Worm (Caenorhabditis elegans) whole organism, late embryonic: ENCODE results near the gene T10F2.2.

Experiments
- F13H6.1 ChIP-seq: sonication (generic microtip); optimal IDR thresholded peaks from 2 replicates; lab custom pipeline; 2016; ENCODE audit warnings: missing genetic modification characterization, missing compliant biosample characterization
- ceh-18 ChIP-seq: sonication (generic microtip); optimal IDR thresholded peaks from 2 replicates; lab custom pipeline; 2016; ENCODE audit warnings: missing genetic modification characterization, missing compliant biosample characterization
- ceh-24 ChIP-seq: sonication (generic microtip); optimal IDR thresholded peaks from 2 replicates; lab custom pipeline; 2016; ENCODE audit warnings: mild to moderate bottlenecking, missing genetic modification characterization, missing compliant biosample characterization
- che-1 ChIP-seq: sonication (generic microtip); optimal IDR thresholded peaks from 2 replicates; lab custom pipeline; 2016; ENCODE audit warnings: mild to moderate bottlenecking, missing genetic modification characterization, missing compliant biosample characterization
- nfya-1 ChIP-seq: sonication (generic microtip); optimal IDR thresholded peaks from 2 replicates; lab custom pipeline; 2017; ENCODE audit warnings: missing genetic modification characterization, mild to moderate bottlenecking, missing compliant biosample characterization, antibody characterized with exemption, moderate library complexity
- nhr-11 ChIP-seq: fragments of 150-350 bp; optimal IDR thresholded peaks from 2 replicates; lab custom pipeline; 2014; ENCODE audit warnings: missing biosample characterization, missing genetic modification characterization

DNA sequence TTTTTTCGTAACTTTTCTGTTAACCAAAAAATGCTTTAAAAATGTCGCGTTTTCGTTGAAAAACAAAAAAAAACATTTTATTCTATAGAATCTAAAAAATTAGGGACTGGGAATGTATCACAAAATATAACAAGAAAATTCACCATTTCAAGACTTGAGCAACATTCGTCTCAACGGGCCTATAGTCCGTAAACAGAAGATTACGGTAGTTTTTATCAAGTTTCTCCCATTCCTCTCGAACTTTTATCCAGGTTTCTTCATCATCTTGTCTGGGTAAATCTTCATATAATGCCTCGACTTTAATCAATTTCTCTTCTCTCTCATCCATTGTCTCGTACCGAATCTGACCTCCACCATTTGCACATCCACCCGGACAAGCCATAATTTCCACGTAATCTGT is 9.7 kb downstream of the T10F2.2 start:
- TF ChIP-seq ceh-18 (tag; lab: Kevin White, UChicago), result no peak
- TF ChIP-seq F13H6.1, result no peak
- TF ChIP-seq ceh-24 (tag; lab: Kevin White, UChicago), result no peak
- no peak for TF ChIP-seq che-1 (tag; lab: Kevin White, UChicago)
- TF ChIP-seq nfya-1 (tag; lab: Kevin White, UChicago), result no peak
- TF ChIP-seq nhr-11, result no peak
